Fruit fly (Drosophila melanogaster): ENCODE measurements around the gene pigeon.

DNA sequence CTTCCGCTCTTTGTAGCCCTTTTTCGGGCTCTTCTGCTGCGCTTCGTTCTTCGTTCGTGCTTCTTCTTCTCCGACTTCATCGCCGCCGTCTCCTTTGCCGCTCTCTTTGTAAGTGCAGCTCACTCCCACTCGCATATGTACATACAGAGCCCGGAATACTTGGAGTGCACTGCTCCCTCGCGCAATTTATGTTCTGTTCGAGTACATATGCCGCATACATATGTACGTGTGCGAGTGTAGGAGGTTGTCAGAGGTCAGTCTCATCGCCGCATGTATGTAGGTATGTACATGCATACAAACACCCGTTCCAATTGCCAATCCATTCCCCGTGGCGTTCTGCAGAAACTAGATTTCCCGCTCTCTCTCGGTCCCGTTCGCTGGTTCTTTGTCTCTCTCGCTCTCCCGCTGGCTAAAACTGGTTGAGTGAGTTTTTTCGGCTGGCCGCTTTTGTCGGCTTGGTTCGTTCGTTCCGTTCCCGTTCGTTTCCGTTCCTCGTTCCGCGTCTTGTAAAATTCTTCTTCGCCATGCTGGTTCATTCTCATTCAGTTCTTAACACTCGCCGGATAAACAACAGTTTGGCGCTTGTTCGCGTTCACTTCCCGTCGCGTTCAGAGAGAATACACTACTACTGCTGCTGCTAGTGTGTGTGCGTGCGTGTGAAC is 27.7 kb upstream of the pigeon start:
- TF ChIP-seq Pif1A (GFP tag; optimal IDR thresholded peaks at IDR 0.05) (peak; percentile 52), D1 (tag; optimal IDR thresholded peaks at IDR 0.05) (no peak), EcR (GFP tag; optimal IDR thresholded peaks at IDR 0.05) (peak; percentile 99), rn (GFP tag; IDR thresholded peaks at IDR 0.05) (no peak), CG9948 (tag; optimal IDR thresholded peaks at IDR 0.05) (no peak), CG12605 (GFP tag; IDR thresholded peaks at IDR 0.05) (peak; percentile 47; the same call in 1 of the 2 replicates)
